Fruit fly (Drosophila melanogaster): ENCODE data around the gene dos.

The dos gene

dm6 chr3L:2589167-2589910 lies at the start of gene dos (continued):
- TF ChIP-seq pfk (GFP tag; optimal IDR thresholded peaks at IDR 0.05) (no peak), HLH3B (GFP tag; IDR thresholded peaks at IDR 0.05) (no peak), B-H2 (GFP tag; optimal IDR thresholded peaks at IDR 0.05) (peak; percentile 61), HLHmδ (GFP tag; optimal IDR thresholded peaks at IDR 0.05) (peak; percentile 5), so (GFP tag; IDR thresholded peaks at IDR 0.05) (no peak), fu2 (GFP tag; optimal IDR thresholded peaks at IDR 0.05) (no peak), CG18764 (GFP tag; optimal IDR thresholded peaks at IDR 0.05) (peak; percentile 29), CG1603 (tag; optimal IDR thresholded peaks at IDR 0.05) (peak; percentile 49), Max (GFP tag; optimal IDR thresholded peaks at IDR 0.05) (peak; percentile 70), CG2202 (tag; optimal IDR thresholded peaks at IDR 0.05) (peak; percentile 37), CG12155 (GFP tag; optimal IDR thresholded peaks at IDR 0.05) (peak; percentile 30), Jarid2 (GFP tag; optimal IDR thresholded peaks at IDR 0.05) (peak; percentile 46), CG16813 (GFP tag; IDR thresholded peaks at IDR 0.05; ENCODE audit: partially characterized antibody) (peak; percentile 79), ci (GFP tag; IDR thresholded peaks at IDR 0.05) (peak; percentile 51; the same call in 1 of the 3 replicates), Gug (GFP tag; IDR thresholded peaks at IDR 0.05) (no peak), cg (GFP tag; optimal IDR thresholded peaks at IDR 0.05) (peak; percentile 79), Sox100B (GFP tag; optimal IDR thresholded peaks at IDR 0.05) (peak; percentile 22), Usf (GFP tag; optimal IDR thresholded peaks at IDR 0.05) (no peak), jigr1 (GFP tag; IDR thresholded peaks at IDR 0.05) (no peak), CG42726 (GFP tag; IDR thresholded peaks at IDR 0.05; ENCODE audit: partially characterized antibody) (peak; percentile 79), CG9609 (GFP tag; optimal IDR thresholded peaks at IDR 0.05) (peak; percentile 22), CG18011 (GFP tag; optimal IDR thresholded peaks at IDR 0.05) (peak; percentile 34), Pdp1 (GFP tag; optimal IDR thresholded peaks at IDR 0.05) (peak; percentile 34 to 37), CG9797 (GFP tag; optimal IDR thresholded peaks at IDR 0.05) (peak; percentile 93), Deaf1 (tag; optimal IDR thresholded peaks at IDR 0.05) (peak; percentile 1), D19A (tag; optimal IDR thresholded peaks at IDR 0.05) (peak; percentile 27), grau (tag; optimal IDR thresholded peaks at IDR 0.05) (peak; percentile 52), CG17912 (GFP tag; optimal IDR thresholded peaks at IDR 0.05) (peak; percentile 17), CG18476 (GFP tag; optimal IDR thresholded peaks at IDR 0.05) (peak; percentile 66), CG10543 (GFP tag; optimal IDR thresholded peaks at IDR 0.05) (peak; percentile 59), E2f2 (GFP tag; IDR thresholded peaks at IDR 0.05) (peak; percentile 68)

- no peak for TF ChIP-seq CG16815 (GFP tag; optimal IDR thresholded peaks at IDR 0.05)
- TF ChIP-seq dmrt11E (tag; optimal IDR thresholded peaks at IDR 0.05) = no peak
- no peak for TF ChIP-seq HLH54F (GFP tag; optimal IDR thresholded peaks at IDR 0.05)
- no peak for TF ChIP-seq Myb (GFP tag; optimal IDR thresholded peaks at IDR 0.05)
- no peak for TF ChIP-seq row (GFP tag; IDR thresholded peaks at IDR 0.05)
- TF ChIP-seq wor (GFP tag; IDR thresholded peaks at IDR 0.05) = no peak
- TF ChIP-seq MESR4 (GFP tag; optimal IDR thresholded peaks at IDR 0.05) = no peak
- no peak for TF ChIP-seq lmd (GFP tag; IDR thresholded peaks at IDR 0.05)
- no peak for TF ChIP-seq sr (GFP tag; IDR thresholded peaks at IDR 0.05)
- TF ChIP-seq CG17612 (GFP tag; IDR thresholded peaks at IDR 0.05) = no peak
- no peak for TF ChIP-seq p53 (GFP tag; optimal IDR thresholded peaks at IDR 0.05)
- TF ChIP-seq CG34422 (GFP tag; IDR thresholded peaks at IDR 0.05) = no peak
- no peak for TF ChIP-seq CG10654 (GFP tag; optimal IDR thresholded peaks at IDR 0.05)
- no peak for TF ChIP-seq CG12769 (tag; optimal IDR thresholded peaks at IDR 0.05)
- no peak for TF ChIP-seq ase (GFP tag; IDR thresholded peaks at IDR 0.05)
- no peak for TF ChIP-seq CG6254 (GFP tag; optimal IDR thresholded peaks at IDR 0.05)
- TF ChIP-seq CG11504 (tag; optimal IDR thresholded peaks at IDR 0.05) = peak; percentile 24
- TF ChIP-seq CG17912 (GFP tag; optimal IDR thresholded peaks at IDR 0.05) = no peak
- no peak for TF ChIP-seq CG1792 (GFP tag; optimal IDR thresholded peaks at IDR 0.05)
- no peak for TF ChIP-seq seq (GFP tag; IDR thresholded peaks at IDR 0.05)
- TF ChIP-seq gem (tag; optimal IDR thresholded peaks at IDR 0.05) = peak; percentile 5
Observed at dm6 chr3L:2541361-2541760, 47.9 kb upstream of the dos start.
